Fruit fly (Drosophila melanogaster) whole organism, prepupa: ENCODE data around the gene CG14346.

Experiments used
- CG10631 ChIP-seq: fragments of 200-800 bp; sonication (Bioruptor generic); optimal IDR thresholded peaks from 2 replicates; lab custom pipeline; 2016; ENCODE audit warnings: missing biosample characterization, missing genetic modification characterization
- CG11294 ChIP-seq: fragments of 200-800 bp; sonication (Bioruptor generic); IDR thresholded peaks from 2 replicates; pipeline ENCODE4 v1.3.6; 2022; ENCODE audit warnings: missing biosample characterization, missing genetic modification characterization
- CG15336 ChIP-seq: fragments of 200-800 bp; sonication (Bioruptor generic); IDR thresholded peaks from 2 replicates; pipeline ENCODE4 v1.3.6; 2022; ENCODE audit warnings: missing biosample characterization, missing genetic modification characterization
- CG1621 ChIP-seq: fragments of 200-800 bp; sonication (Bioruptor generic); optimal IDR thresholded peaks from 3 replicates; lab custom pipeline; 2018; ENCODE audit warnings: missing biosample characterization, mild to moderate bottlenecking, missing genetic modification characterization
- CG3032 ChIP-seq: fragments of 200-800 bp; optimal IDR thresholded peaks from 2 replicates; lab custom pipeline; 2019; ENCODE audit warnings: missing biosample characterization, mild to moderate bottlenecking, missing genetic modification characterization, moderate library complexity
- CG31627 ChIP-seq: fragments of 200-800 bp; sonication (Bioruptor generic); optimal IDR thresholded peaks from 3 replicates; lab custom pipeline; 2016; ENCODE audit warnings: missing biosample characterization, missing genetic modification characterization
- CG32006 ChIP-seq: fragments of 200-800 bp; sonication (Bioruptor generic); optimal IDR thresholded peaks from 3 replicates; lab custom pipeline; 2017; ENCODE audit warnings: missing biosample characterization, mild to moderate bottlenecking, missing genetic modification characterization
- CG34406 ChIP-seq: fragments of 200-800 bp; sonication (Bioruptor generic); optimal IDR thresholded peaks from 3 replicates; lab custom pipeline; 2016; ENCODE audit warnings: missing biosample characterization, missing genetic modification characterization
- CG3919 ChIP-seq: fragments of 200-800 bp; sonication (Bioruptor generic); optimal IDR thresholded peaks from 3 replicates; lab custom pipeline; 2016; ENCODE audit warnings: missing biosample characterization, missing genetic modification characterization
- CG6163 ChIP-seq: fragments of 200-800 bp; sonication (Bioruptor generic); IDR thresholded peaks from 3 replicates; pipeline ENCODE4 v1.3.6; 2022; ENCODE audit warnings: missing biosample characterization, missing genetic modification characterization
- CG6276 ChIP-seq: fragments of 200-800 bp; sonication (Bioruptor generic); optimal IDR thresholded peaks from 2 replicates; lab custom pipeline; 2017; ENCODE audit warnings: missing biosample characterization, mild to moderate bottlenecking, missing genetic modification characterization
- CG6854 ChIP-seq: fragments of 200-800 bp; sonication (Bioruptor generic); optimal IDR thresholded peaks from 2 replicates; lab custom pipeline; 2017; ENCODE audit warnings: missing biosample characterization, mild to moderate bottlenecking, missing genetic modification characterization
- CG7368 ChIP-seq: fragments of 200-800 bp; sonication (Bioruptor generic); optimal IDR thresholded peaks from 3 replicates; lab custom pipeline; 2016; ENCODE audit warnings: missing biosample characterization, missing genetic modification characterization
- CG8119 ChIP-seq: fragments of 200-800 bp; sonication (Bioruptor generic); IDR thresholded peaks from 3 replicates; pipeline ENCODE4 v1.3.6; 2022; ENCODE audit warnings: missing biosample characterization, missing genetic modification characterization
- CG8319 ChIP-seq: fragments of 200-800 bp; sonication (Bioruptor generic); optimal IDR thresholded peaks from 3 replicates; lab custom pipeline; 2016; ENCODE audit warnings: missing biosample characterization, missing genetic modification characterization
- Eip75B ChIP-seq: fragments of 200-800 bp; sonication (Bioruptor generic); optimal IDR thresholded peaks from 3 replicates; lab custom pipeline; 2016; ENCODE audit warnings: missing biosample characterization, missing genetic modification characterization
- Eip78C ChIP-seq: fragments of 200-800 bp; sonication (Bioruptor generic); peaks from one replicate; lab custom pipeline; 2016; ENCODE audit warnings: missing biosample characterization, missing genetic modification characterization
- Eip93F ChIP-seq: fragments of 200-800 bp; sonication (Bioruptor generic); optimal IDR thresholded peaks from 2 replicates; lab custom pipeline; 2016; ENCODE audit warnings: missing biosample characterization, mild to moderate bottlenecking, missing genetic modification characterization
- Ets96B ChIP-seq: fragments of 200-800 bp; optimal IDR thresholded peaks from 2 replicates; lab custom pipeline; 2019; ENCODE audit warnings: missing biosample characterization, mild to moderate bottlenecking, missing genetic modification characterization, moderate library complexity
- Gug ChIP-seq: fragments of 200-800 bp; sonication (Bioruptor generic); IDR thresholded peaks from 2 replicates; pipeline ENCODE4 v1.3.6; 2022; ENCODE audit warnings: missing biosample characterization, missing genetic modification characterization
- Hr39 ChIP-seq: fragments of 200-800 bp; sonication (Bioruptor generic); optimal IDR thresholded peaks from 2 replicates; lab custom pipeline; 2016; ENCODE audit warnings: missing biosample characterization, missing genetic modification characterization
- Hr4 ChIP-seq: fragments of 200-800 bp; sonication (Bioruptor generic); optimal IDR thresholded peaks from 3 replicates; lab custom pipeline; 2016; ENCODE audit warnings: missing biosample characterization, missing genetic modification characterization
- Met ChIP-seq: fragments of 200-800 bp; sonication (Bioruptor generic); optimal IDR thresholded peaks from 3 replicates; lab custom pipeline; 2016; ENCODE audit warnings: missing biosample characterization, missing genetic modification characterization
- OdsH ChIP-seq: fragments of 200-800 bp; sonication (Bioruptor generic); optimal IDR thresholded peaks from 3 replicates; lab custom pipeline; 2016; ENCODE audit warnings: missing biosample characterization, missing genetic modification characterization
- Smox ChIP-seq: fragments of 200-800 bp; sonication (Bioruptor generic); optimal IDR thresholded peaks from 3 replicates; lab custom pipeline; 2016; ENCODE audit warnings: missing biosample characterization, missing genetic modification characterization
- Sox102F ChIP-seq: fragments of 200-800 bp; sonication (Bioruptor generic); optimal IDR thresholded peaks from 2 replicates; lab custom pipeline; 2016; ENCODE audit warnings: missing biosample characterization, mild to moderate bottlenecking, missing genetic modification characterization
- achi ChIP-seq: fragments of 200-800 bp; sonication (Bioruptor generic); optimal IDR thresholded peaks from 3 replicates; lab custom pipeline; 2016; ENCODE audit warnings: missing biosample characterization, missing genetic modification characterization
- dsx ChIP-seq: fragments of 200-800 bp; optimal IDR thresholded peaks from 3 replicates; lab custom pipeline; 2019; ENCODE audit warnings: missing biosample characterization, mild to moderate bottlenecking, missing genetic modification characterization, moderate library complexity; ENCODE audit not compliant: poor library complexity, severe bottlenecking
- eg ChIP-seq: fragments of 200-800 bp; sonication (Bioruptor generic); IDR thresholded peaks from 3 replicates; pipeline ENCODE4 v1.3.6; 2022; ENCODE audit warnings: missing biosample characterization, missing genetic modification characterization
- esn ChIP-seq: fragments of 200-800 bp; sonication (Bioruptor generic); optimal IDR thresholded peaks from 2 replicates; lab custom pipeline; 2016; ENCODE audit warnings: missing biosample characterization, mild to moderate bottlenecking, missing genetic modification characterization, moderate library complexity
- fd85E ChIP-seq: fragments of 200-800 bp; sonication (Bioruptor generic); optimal IDR thresholded peaks from 3 replicates; lab custom pipeline; 2016; ENCODE audit warnings: missing biosample characterization, missing genetic modification characterization
- fkh ChIP-seq: fragments of 200-800 bp; sonication (Bioruptor generic); optimal IDR thresholded peaks from 3 replicates; lab custom pipeline; 2017; ENCODE audit warnings: missing biosample characterization, mild to moderate bottlenecking, missing genetic modification characterization, moderate library complexity
- lz ChIP-seq: fragments of 200-800 bp; sonication (Bioruptor generic); optimal IDR thresholded peaks from 3 replicates; lab custom pipeline; 2016; ENCODE audit warnings: missing biosample characterization, missing genetic modification characterization
- pdm3 ChIP-seq: fragments of 200-800 bp; sonication (Bioruptor generic); optimal IDR thresholded peaks from 3 replicates; lab custom pipeline; 2016; ENCODE audit warnings: missing biosample characterization, missing genetic modification characterization
- salr ChIP-seq, 2 experiments: fragments of 200-800 bp; sonication (Bioruptor generic); optimal IDR thresholded peaks; 3 replicates each; lab custom pipeline; 2016 to 2018; ENCODE audit warnings: missing biosample characterization in 2 of 2, missing genetic modification characterization in 2 of 2, mild to moderate bottlenecking in 1 of 2
- svp ChIP-seq: fragments of 200-800 bp; sonication (Bioruptor generic); peaks from one replicate; lab custom pipeline; 2016; ENCODE audit warnings: missing biosample characterization, missing genetic modification characterization
- vri ChIP-seq: fragments of 200-800 bp; sonication (Bioruptor generic); optimal IDR thresholded peaks from 3 replicates; lab custom pipeline; 2016; ENCODE audit warnings: missing biosample characterization, mild to moderate bottlenecking, missing genetic modification characterization

The CG14346 gene

dm6 chr2L:1387811-1388210 is 20.0 kb downstream of the CG14346 start (continued):
- peak; percentile 49 for TF ChIP-seq pdm3 (GFP tag; lab: Kevin White, UChicago)
- TF ChIP-seq salr (GFP tag; optimal IDR thresholded peaks at IDR 0.05; lab: Kevin White, UChicago) = peak in 1 of 2 experiments; percentile 26
- peak; percentile 57 for TF ChIP-seq CG32006 (GFP tag; lab: Kevin White, UChicago)
- no peak for TF ChIP-seq CG8319 (GFP tag; lab: Kevin White, UChicago)
- TF ChIP-seq fd85E (GFP tag; lab: Kevin White, UChicago) = no peak
- peak; percentile 22; the same call in 1 of the 2 replicates for TF ChIP-seq Gug (GFP tag; lab: Robert Waterston, UW)
- TF ChIP-seq Hr39 = peak; percentile 4
- TF ChIP-seq CG3032 (tag; lab: Kevin White, UChicago) = peak; percentile 46
- TF ChIP-seq CG7368 (GFP tag; lab: Kevin White, UChicago) = no peak
- peak; percentile 35 for TF ChIP-seq dsx
- peak; percentile 23 for TF ChIP-seq Sox102F (GFP tag; lab: Kevin White, UChicago)
- no peak for TF ChIP-seq fkh
- no peak for TF ChIP-seq CG6854
- TF ChIP-seq Eip78C (GFP tag; lab: Kevin White, UChicago) = peak; percentile 85
- TF ChIP-seq CG31627 (GFP tag; lab: Kevin White, UChicago) = no peak
- peak; percentile 34 for TF ChIP-seq CG6276 (GFP tag; lab: Kevin White, UChicago)
- TF ChIP-seq lz (GFP tag; lab: Kevin White, UChicago) = peak; percentile 9
- peak; percentile 40 for TF ChIP-seq Eip75B (GFP tag; lab: Kevin White, UChicago)
- TF ChIP-seq Met = peak; percentile 44
- TF ChIP-seq CG10631 (GFP tag; lab: Kevin White, UChicago) = peak; percentile 68
- peak; percentile 53 for TF ChIP-seq svp (GFP tag; lab: Kevin White, UChicago)
- TF ChIP-seq, all 60 proteins: peak for 38

- TF ChIP-seq CG10631 (GFP tag; lab: Kevin White, UChicago) (no peak), Eip93F (GFP tag; lab: Kevin White, UChicago) (no peak), Sox102F (GFP tag; lab: Kevin White, UChicago) (no peak), vri (GFP tag; lab: Kevin White, UChicago) (no peak), CG34406 (GFP tag; lab: Kevin White, UChicago) (no peak)
Observed at dm6 chr2L:1390271-1390670, 22.5 kb downstream of the CG14346 start.

dm6 chr2L:1393611-1394010 is 25.8 kb downstream of the CG14346 start:
- TF ChIP-seq Smox (GFP tag; lab: Kevin White, UChicago) (peak; percentile 5), Eip78C (GFP tag; lab: Kevin White, UChicago) (peak; percentile 52), CG3919 (peak; percentile 44), CG6163 (GFP tag; lab: Robert Waterston, UW) (peak; percentile 49; the same call in 2 of the 3 replicates), fkh (no peak), achi (GFP tag; lab: Kevin White, UChicago) (peak; percentile 26), CG11294 (GFP tag; lab: Robert Waterston, UW) (no peak), CG6276 (GFP tag; lab: Kevin White, UChicago) (peak; percentile 7), eg (GFP tag; lab: Robert Waterston, UW) (0 out of 3 replicates have a peak, but pooled peaks have one; percentile 37), Ets96B (tag; lab: Kevin White, UChicago) (peak; percentile 17), esn (GFP tag; lab: Kevin White, UChicago) (peak; percentile 3), CG10631 (GFP tag; lab: Kevin White, UChicago) (no peak), CG15336 (GFP tag; lab: Robert Waterston, UW) (peak; percentile 39; the same call in 1 of the 2 replicates), CG8119 (GFP tag; lab: Robert Waterston, UW) (peak; percentile 38; the same call in 1 of the 3 replicates), CG3032 (tag; lab: Kevin White, UChicago) (no peak), lz (GFP tag; lab: Kevin White, UChicago) (no peak), svp (GFP tag; lab: Kevin White, UChicago) (peak; percentile 57), OdsH (GFP tag; lab: Kevin White, UChicago) (peak; percentile 28), CG1621 (tag; lab: Kevin White, UChicago) (no peak), Met (peak; percentile 19), Hr39 (peak; percentile 19), Hr4 (GFP tag; lab: Kevin White, UChicago) (peak; percentile 34), pdm3 (GFP tag; lab: Kevin White, UChicago) (peak; percentile 24), CG32006 (GFP tag; lab: Kevin White, UChicago) (peak; percentile 46)
